Worm (Caenorhabditis elegans): ENCODE results near the gene mlc-3.

ce11 chrIII:5521930-5522329 is 42.9 kb upstream of the mlc-3 start, which contains the start of gene D1044.4:
- TF ChIP-seq unc-55 (GFP tag; optimal IDR thresholded peaks at IDR 0.05) (no peak), skn-1 (tag; optimal IDR thresholded peaks at IDR 0.05) (no peak), nhr-23 (tag; optimal IDR thresholded peaks at IDR 0.05) (no peak), egl-27 (tag; optimal IDR thresholded peaks at IDR 0.05) (no peak), nhr-237 (tag; optimal IDR thresholded peaks at IDR 0.05) (no peak), aly-2 (tag; optimal IDR thresholded peaks at IDR 0.05) (no peak), unc-62 (GFP tag; optimal IDR thresholded peaks at IDR 0.05) (no peak)
